Fruit fly (Drosophila melanogaster) whole organism, prepupa: ENCODE results near the gene bwa.

Experiments
- CG10631 ChIP-seq: fragments of 200-800 bp; sonication (Bioruptor generic); optimal IDR thresholded peaks from 2 replicates; lab custom pipeline; 2016; ENCODE audit warnings: missing biosample characterization, missing genetic modification characterization
- CG3919 ChIP-seq: fragments of 200-800 bp; sonication (Bioruptor generic); optimal IDR thresholded peaks from 3 replicates; lab custom pipeline; 2016; ENCODE audit warnings: missing biosample characterization, missing genetic modification characterization
- CG6854 ChIP-seq: fragments of 200-800 bp; sonication (Bioruptor generic); optimal IDR thresholded peaks from 2 replicates; lab custom pipeline; 2017; ENCODE audit warnings: missing biosample characterization, mild to moderate bottlenecking, missing genetic modification characterization
- CG7368 ChIP-seq: fragments of 200-800 bp; sonication (Bioruptor generic); optimal IDR thresholded peaks from 3 replicates; lab custom pipeline; 2016; ENCODE audit warnings: missing biosample characterization, missing genetic modification characterization
- Hr4 ChIP-seq: fragments of 200-800 bp; sonication (Bioruptor generic); optimal IDR thresholded peaks from 3 replicates; lab custom pipeline; 2016; ENCODE audit warnings: missing biosample characterization, missing genetic modification characterization
- Lpt ChIP-seq: fragments of 200-800 bp; sonication (Bioruptor generic); optimal IDR thresholded peaks from 3 replicates; lab custom pipeline; 2016; ENCODE audit warnings: missing biosample characterization, missing genetic modification characterization
- acj6 ChIP-seq: fragments of 200-800 bp; sonication (Bioruptor generic); optimal IDR thresholded peaks from 3 replicates; lab custom pipeline; 2016; ENCODE audit warnings: missing biosample characterization, missing genetic modification characterization
- dsx ChIP-seq: fragments of 200-800 bp; optimal IDR thresholded peaks from 3 replicates; lab custom pipeline; 2019; ENCODE audit warnings: missing biosample characterization, mild to moderate bottlenecking, missing genetic modification characterization, moderate library complexity; ENCODE audit not compliant: poor library complexity, severe bottlenecking
- lz ChIP-seq: fragments of 200-800 bp; sonication (Bioruptor generic); optimal IDR thresholded peaks from 3 replicates; lab custom pipeline; 2016; ENCODE audit warnings: missing biosample characterization, missing genetic modification characterization
- svp ChIP-seq: fragments of 200-800 bp; sonication (Bioruptor generic); peaks from one replicate; lab custom pipeline; 2016; ENCODE audit warnings: missing biosample characterization, missing genetic modification characterization

- TF ChIP-seq Hr4 (GFP tag; lab: Kevin White, UChicago) (no peak), CG3919 (GFP tag; lab: Kevin White, UChicago) (no peak), lz (no peak), CG7368 (no peak), CG6854 (GFP tag; lab: Kevin White, UChicago) (no peak), CG10631 (GFP tag; lab: Kevin White, UChicago) (no peak), Lpt (GFP tag; lab: Kevin White, UChicago) (no peak), acj6 (GFP tag; lab: Kevin White, UChicago) (no peak), dsx (GFP tag; lab: Kevin White, UChicago) (no peak), svp (GFP tag; lab: Kevin White, UChicago) (no peak)
Observed at dm6 chr2L:20025711-20026110, 40.5 kb upstream of the bwa start, which contains the start of gene AANATL3.
